Worm (Caenorhabditis elegans): ENCODE measurements around the gene C55A6.3.
A peak's percentile ranks its signal among the peaks of the same experiment; 100 is the strongest.

C55A6.3 gene

ce11 chrV:11513432-11513831, at the start of gene C55A6.3:
Gene C55A6.3 (minus strand): TSS chrV:11513532.
- no peak for TF ChIP-seq bed-3 (GFP tag; optimal IDR thresholded peaks at IDR 0.05)
- no peak for TF ChIP-seq snpc-4 (tag; optimal IDR thresholded peaks at IDR 0.05)
- TF ChIP-seq mls-2 (tag; optimal IDR thresholded peaks at IDR 0.05) = no peak
- no peak for TF ChIP-seq lsy-2 (tag; optimal IDR thresholded peaks at IDR 0.05)

ce11 chrV:11562643-11563042, 49.3 kb upstream of the C55A6.3 start, which contains the start of gene srx-86:
Gene srx-86 (plus strand): TSS chrV:11562943.
- TF ChIP-seq nhr-2 (tag; optimal IDR thresholded peaks at IDR 0.05) = no peak
- TF ChIP-seq ceh-39 (tag; optimal IDR thresholded peaks at IDR 0.05) = no peak
- TF ChIP-seq lin-32 (GFP tag; optimal IDR thresholded peaks at IDR 0.05) = no peak
- TF ChIP-seq elt-3 (tag; optimal IDR thresholded peaks at IDR 0.05) = no peak

- TF ChIP-seq M03D4.4 (tag; optimal IDR thresholded peaks at IDR 0.05) = no peak
- TF ChIP-seq lsy-2 (tag; optimal IDR thresholded peaks at IDR 0.05) = peak; percentile 76
- no peak for TF ChIP-seq ces-1 (GFP tag; optimal IDR thresholded peaks at IDR 0.05)
Measured at ce11 chrV:11554260-11554659, 40.9 kb upstream of the C55A6.3 start, which contains the start of gene duo-1. Gene duo-1 (plus strand): TSS chrV:11554630.

ce11 chrV:11552379-11552778, 39.0 kb upstream of the C55A6.3 start, which contains the start of gene srx-85:
Gene srx-85 (plus strand): TSS chrV:11552679.
- no peak for TF ChIP-seq drap-1 (GFP tag; optimal IDR thresholded peaks at IDR 0.05)
- TF ChIP-seq lsy-2 (tag; optimal IDR thresholded peaks at IDR 0.05) = no peak
- TF ChIP-seq tbx-8 (GFP tag; optimal IDR thresholded peaks at IDR 0.05) = no peak
- TF ChIP-seq sem-2 (GFP tag; optimal IDR thresholded peaks at IDR 0.05) = no peak
- TF ChIP-seq mab-5 (tag; optimal IDR thresholded peaks at IDR 0.05) = no peak
- TF ChIP-seq nhr-76 (tag; optimal IDR thresholded peaks at IDR 0.05) = no peak
- TF ChIP-seq sptf-1 (tag; optimal IDR thresholded peaks at IDR 0.05) = no peak
- TF ChIP-seq unc-62 (GFP tag; optimal IDR thresholded peaks at IDR 0.05) = no peak
- TF ChIP-seq zip-8 (tag; optimal IDR thresholded peaks at IDR 0.05) = no peak
- TF ChIP-seq nhr-28 (tag; optimal IDR thresholded peaks at IDR 0.05) = no peak
- no peak for TF ChIP-seq lin-13 (tag; optimal IDR thresholded peaks at IDR 0.05)
- TF ChIP-seq elt-3 (tag; optimal IDR thresholded peaks at IDR 0.05) = no peak

DNA sequence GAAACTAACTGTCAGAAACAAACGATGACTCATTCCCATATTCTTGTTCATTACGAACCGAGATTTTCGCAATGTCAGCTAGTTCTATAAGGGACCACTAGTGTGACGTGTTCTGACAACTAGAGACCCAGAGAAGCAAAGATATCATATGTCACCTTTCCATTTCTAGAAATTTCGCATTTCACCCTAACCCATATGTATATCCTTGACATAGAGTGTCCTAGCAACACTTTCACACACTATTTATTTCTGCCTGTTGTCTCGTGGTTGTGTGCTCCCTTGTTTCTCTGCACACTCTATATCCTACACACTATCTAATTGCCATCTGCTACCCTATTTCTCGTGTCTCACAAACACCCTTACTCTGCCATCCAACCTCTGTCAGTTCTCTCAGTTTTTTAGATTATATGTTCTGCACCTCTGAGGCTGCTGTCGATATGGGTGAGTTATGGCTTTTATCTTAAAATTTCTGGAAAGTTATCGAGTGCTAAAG, 35.6 kb upstream of the C55A6.3 start, which contains the start of the genes F38B7.17 and F38B7.3:
Gene F38B7.17, minus strand, starts transcription at position 51 of the 493 bp plus-strand sequence.
Gene F38B7.3, plus strand, starts transcription at position 194 of the 493 bp plus-strand sequence.
- TF ChIP-seq ces-1 (GFP tag; optimal IDR thresholded peaks at IDR 0.05) (peak; percentile 30), ceh-83 (GFP tag; optimal IDR thresholded peaks at IDR 0.05) (no peak), M03D4.4 (tag; optimal IDR thresholded peaks at IDR 0.05) (no peak), lin-32 (GFP tag; optimal IDR thresholded peaks at IDR 0.05) (peak; percentile 11), ceh-43 (GFP tag; optimal IDR thresholded peaks at IDR 0.05) (no peak), mab-5 (tag; optimal IDR thresholded peaks at IDR 0.05) (no peak), drap-1 (GFP tag; optimal IDR thresholded peaks at IDR 0.05) (no peak), hlh-1 (tag; optimal IDR thresholded peaks at IDR 0.05) (peak; percentile 49), unc-62 (GFP tag; optimal IDR thresholded peaks at IDR 0.05) (peak; percentile 40), elt-3 (tag; optimal IDR thresholded peaks at IDR 0.05) (no peak), pha-4 (tag; optimal IDR thresholded peaks at IDR 0.05) (peak; percentile 50), tbx-8 (GFP tag; optimal IDR thresholded peaks at IDR 0.05) (no peak), unc-120 (tag; optimal IDR thresholded peaks at IDR 0.05; ENCODE audit: poor library complexity, severe bottlenecking) (peak; percentile 30), lsy-2 (tag; optimal IDR thresholded peaks at IDR 0.05) (peak; percentile 13), sptf-1 (tag; optimal IDR thresholded peaks at IDR 0.05) (no peak), cnd-1 (tag; optimal IDR thresholded peaks at IDR 0.05) (peak; percentile 84), mls-2 (tag; optimal IDR thresholded peaks at IDR 0.05) (no peak)

- no peak for TF ChIP-seq M03D4.4 (tag; optimal IDR thresholded peaks at IDR 0.05)
- TF ChIP-seq sem-2 (GFP tag; optimal IDR thresholded peaks at IDR 0.05) = no peak
- TF ChIP-seq ceh-43 (GFP tag; optimal IDR thresholded peaks at IDR 0.05) = no peak
- no peak for TF ChIP-seq ces-1 (GFP tag; optimal IDR thresholded peaks at IDR 0.05)
- TF ChIP-seq ceh-39 (tag; optimal IDR thresholded peaks at IDR 0.05) = no peak
- TF ChIP-seq mep-1 (tag; optimal IDR thresholded peaks at IDR 0.05) = no peak
- no peak for TF ChIP-seq blmp-1 (tag; optimal IDR thresholded peaks at IDR 0.05)
- TF ChIP-seq unc-120 (tag; optimal IDR thresholded peaks at IDR 0.05; ENCODE audit: poor library complexity, severe bottlenecking) = no peak
- no peak for TF ChIP-seq elt-3 (tag; optimal IDR thresholded peaks at IDR 0.05)
- TF ChIP-seq bed-3 (GFP tag; optimal IDR thresholded peaks at IDR 0.05) = no peak
Measured at ce11 chrV:11546795-11547194, 33.5 kb upstream of the C55A6.3 start, which contains the start of gene F38B7.11. Gene F38B7.11 (plus strand): TSS chrV:11547095.

Measured in whole organism, mixed stage, embryonic.